Fruit fly (Drosophila melanogaster) whole organism, prepupa: ENCODE data around the gene Cad86C.

Experiments
- Blimp-1 ChIP-seq: fragments of 200-800 bp; sonication (Bioruptor generic); optimal IDR thresholded peaks from 3 replicates; lab custom pipeline; 2017; ENCODE audit warnings: missing biosample characterization, missing genetic modification characterization, mild to moderate bottlenecking, moderate library complexity, missing genetic modification reagents
- CG10631 ChIP-seq: fragments of 200-800 bp; sonication (Bioruptor generic); optimal IDR thresholded peaks from 2 replicates; lab custom pipeline; 2016; ENCODE audit warnings: missing biosample characterization, missing genetic modification characterization
- CG10669 ChIP-seq: fragments of 200-800 bp; sonication (Bioruptor generic); optimal IDR thresholded peaks from 3 replicates; lab custom pipeline; 2018; ENCODE audit warnings: missing biosample characterization, mild to moderate bottlenecking, missing genetic modification characterization, moderate library complexity
- CG11294 ChIP-seq: fragments of 200-800 bp; sonication (Bioruptor generic); IDR thresholded peaks from 2 replicates; pipeline ENCODE4 v1.3.6; 2022; ENCODE audit warnings: missing biosample characterization, missing genetic modification characterization
- CG11762 ChIP-seq: fragments of 200-800 bp; sonication (Bioruptor generic); optimal IDR thresholded peaks from 3 replicates; lab custom pipeline; 2016; ENCODE audit warnings: missing biosample characterization, missing genetic modification characterization; ENCODE audit not compliant: insufficient read depth
- CG1621 ChIP-seq: fragments of 200-800 bp; sonication (Bioruptor generic); optimal IDR thresholded peaks from 3 replicates; lab custom pipeline; 2018; ENCODE audit warnings: missing biosample characterization, mild to moderate bottlenecking, missing genetic modification characterization
- CG16779 ChIP-seq: fragments of 200-800 bp; sonication (Bioruptor generic); optimal IDR thresholded peaks from 3 replicates; lab custom pipeline; 2017; ENCODE audit warnings: missing biosample characterization, mild to moderate bottlenecking, missing genetic modification characterization
- CG3032 ChIP-seq: fragments of 200-800 bp; optimal IDR thresholded peaks from 2 replicates; lab custom pipeline; 2019; ENCODE audit warnings: missing biosample characterization, mild to moderate bottlenecking, missing genetic modification characterization, moderate library complexity
- CG31627 ChIP-seq: fragments of 200-800 bp; sonication (Bioruptor generic); optimal IDR thresholded peaks from 3 replicates; lab custom pipeline; 2016; ENCODE audit warnings: missing biosample characterization, missing genetic modification characterization
- CG32006 ChIP-seq: fragments of 200-800 bp; sonication (Bioruptor generic); optimal IDR thresholded peaks from 3 replicates; lab custom pipeline; 2017; ENCODE audit warnings: missing biosample characterization, mild to moderate bottlenecking, missing genetic modification characterization
- CG34406 ChIP-seq: fragments of 200-800 bp; sonication (Bioruptor generic); optimal IDR thresholded peaks from 3 replicates; lab custom pipeline; 2016; ENCODE audit warnings: missing biosample characterization, missing genetic modification characterization
- CG4318 ChIP-seq: fragments of 200-800 bp; sonication (Bioruptor generic); optimal IDR thresholded peaks from 3 replicates; lab custom pipeline; 2017; ENCODE audit warnings: missing biosample characterization, mild to moderate bottlenecking, missing genetic modification characterization
- CG6276 ChIP-seq: fragments of 200-800 bp; sonication (Bioruptor generic); optimal IDR thresholded peaks from 2 replicates; lab custom pipeline; 2017; ENCODE audit warnings: missing biosample characterization, mild to moderate bottlenecking, missing genetic modification characterization
- CG7368 ChIP-seq: fragments of 200-800 bp; sonication (Bioruptor generic); optimal IDR thresholded peaks from 3 replicates; lab custom pipeline; 2016; ENCODE audit warnings: missing biosample characterization, missing genetic modification characterization
- CG8632 ChIP-seq: fragments of 200-800 bp; sonication (Bioruptor generic); optimal IDR thresholded peaks from 3 replicates; lab custom pipeline; 2016; ENCODE audit warnings: missing biosample characterization, missing genetic modification characterization
- Eip78C ChIP-seq: fragments of 200-800 bp; sonication (Bioruptor generic); peaks from one replicate; lab custom pipeline; 2016; ENCODE audit warnings: missing biosample characterization, missing genetic modification characterization
- Ets96B ChIP-seq: fragments of 200-800 bp; optimal IDR thresholded peaks from 2 replicates; lab custom pipeline; 2019; ENCODE audit warnings: missing biosample characterization, mild to moderate bottlenecking, missing genetic modification characterization, moderate library complexity
- Hr38 ChIP-seq: sonication (Bioruptor generic); optimal IDR thresholded peaks from 2 replicates; lab custom pipeline; 2016; ENCODE audit warnings: missing biosample characterization, missing genetic modification characterization
- Hr4 ChIP-seq: fragments of 200-800 bp; sonication (Bioruptor generic); optimal IDR thresholded peaks from 3 replicates; lab custom pipeline; 2016; ENCODE audit warnings: missing biosample characterization, missing genetic modification characterization
- Smox ChIP-seq: fragments of 200-800 bp; sonication (Bioruptor generic); optimal IDR thresholded peaks from 3 replicates; lab custom pipeline; 2016; ENCODE audit warnings: missing biosample characterization, missing genetic modification characterization
- Sox102F ChIP-seq: fragments of 200-800 bp; sonication (Bioruptor generic); optimal IDR thresholded peaks from 2 replicates; lab custom pipeline; 2016; ENCODE audit warnings: missing biosample characterization, mild to moderate bottlenecking, missing genetic modification characterization
- Sox15 ChIP-seq: fragments of 200-800 bp; sonication (Bioruptor generic); optimal IDR thresholded peaks from 3 replicates; lab custom pipeline; 2016; ENCODE audit warnings: missing biosample characterization, missing genetic modification characterization
- acj6 ChIP-seq: fragments of 200-800 bp; sonication (Bioruptor generic); optimal IDR thresholded peaks from 3 replicates; lab custom pipeline; 2016; ENCODE audit warnings: missing biosample characterization, missing genetic modification characterization
- dsx ChIP-seq: fragments of 200-800 bp; optimal IDR thresholded peaks from 3 replicates; lab custom pipeline; 2019; ENCODE audit warnings: missing biosample characterization, mild to moderate bottlenecking, missing genetic modification characterization, moderate library complexity; ENCODE audit not compliant: poor library complexity, severe bottlenecking
- fkh ChIP-seq: fragments of 200-800 bp; sonication (Bioruptor generic); optimal IDR thresholded peaks from 3 replicates; lab custom pipeline; 2017; ENCODE audit warnings: missing biosample characterization, mild to moderate bottlenecking, missing genetic modification characterization, moderate library complexity
- lz ChIP-seq: fragments of 200-800 bp; sonication (Bioruptor generic); optimal IDR thresholded peaks from 3 replicates; lab custom pipeline; 2016; ENCODE audit warnings: missing biosample characterization, missing genetic modification characterization
- net ChIP-seq: fragments of 200-800 bp; sonication (Bioruptor generic); optimal IDR thresholded peaks from 3 replicates; lab custom pipeline; 2016; ENCODE audit warnings: missing biosample characterization, missing genetic modification characterization
- pdm3 ChIP-seq: fragments of 200-800 bp; sonication (Bioruptor generic); optimal IDR thresholded peaks from 3 replicates; lab custom pipeline; 2016; ENCODE audit warnings: missing biosample characterization, missing genetic modification characterization
- vri ChIP-seq: fragments of 200-800 bp; sonication (Bioruptor generic); optimal IDR thresholded peaks from 3 replicates; lab custom pipeline; 2016; ENCODE audit warnings: missing biosample characterization, mild to moderate bottlenecking, missing genetic modification characterization

Gene Cad86C

DNA sequence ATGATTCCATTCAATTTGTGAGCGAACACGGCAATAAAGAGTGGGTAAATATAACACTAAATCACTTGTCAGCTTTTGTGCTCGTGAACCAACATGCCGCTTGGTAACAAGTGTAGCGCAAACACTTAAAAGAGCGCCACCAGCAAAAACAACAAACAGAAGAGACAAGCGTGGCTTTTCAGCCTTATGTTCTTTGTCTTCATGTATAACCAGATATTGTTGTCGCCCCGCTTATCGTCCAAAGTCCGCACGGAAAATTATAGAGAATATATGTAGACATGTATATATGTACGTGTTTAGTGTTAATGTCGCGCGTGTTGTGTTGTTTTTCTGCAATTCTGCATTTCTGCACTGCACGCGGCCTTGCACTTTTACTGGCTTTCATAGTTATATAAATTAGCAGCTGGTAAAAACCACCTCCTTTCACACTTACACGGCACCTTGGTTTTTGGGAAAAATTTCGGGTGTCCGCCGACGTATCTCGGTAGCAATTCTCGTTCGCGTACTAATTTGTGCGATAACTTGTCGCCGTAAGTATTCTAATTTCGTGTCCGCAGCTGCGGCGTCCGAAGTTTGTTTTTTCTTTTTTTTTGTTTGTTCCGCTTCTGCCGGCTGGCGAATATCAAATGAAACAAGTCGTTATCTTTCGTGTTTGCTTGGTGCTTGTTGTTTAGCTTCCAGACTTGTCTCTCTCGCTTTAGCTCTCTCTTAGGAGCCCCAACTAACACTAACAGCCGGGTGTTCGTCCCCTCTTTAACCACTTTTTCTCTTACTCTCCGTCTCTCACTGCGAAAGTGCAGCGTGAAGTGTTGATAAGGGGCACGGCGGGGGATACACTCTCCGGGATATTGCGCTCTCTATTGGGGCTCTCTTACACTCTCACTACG lies 62.0 kb downstream of the Cad86C start (continued):
- TF ChIP-seq CG11762 (GFP tag; lab: Kevin White, UChicago) (peak; percentile 62), Smox (GFP tag; lab: Kevin White, UChicago) (peak; percentile 9), CG6276 (GFP tag; lab: Kevin White, UChicago) (peak; percentile 77), CG31627 (GFP tag; lab: Kevin White, UChicago) (peak; percentile 3), Ets96B (peak; percentile 25), acj6 (GFP tag; lab: Kevin White, UChicago) (no peak), CG10631 (GFP tag; lab: Kevin White, UChicago) (peak; percentile 35), CG16779 (tag; lab: Kevin White, UChicago) (peak; percentile 73), Eip78C (GFP tag; lab: Kevin White, UChicago) (peak; percentile 75), CG4318 (GFP tag; lab: Kevin White, UChicago) (no peak), vri (no peak), CG3032 (tag; lab: Kevin White, UChicago) (peak; percentile 62), CG32006 (GFP tag; lab: Kevin White, UChicago) (peak; percentile 47), Sox102F (GFP tag; lab: Kevin White, UChicago) (peak; percentile 14), CG1621 (tag; lab: Kevin White, UChicago) (peak; percentile 63), dsx (GFP tag; lab: Kevin White, UChicago) (peak; percentile 39), CG10669 (peak; percentile 47), Sox15 (GFP tag; lab: Kevin White, UChicago) (no peak), Blimp-1 (no peak), lz (GFP tag; lab: Kevin White, UChicago) (peak; percentile 21), Hr38 (GFP tag; lab: Kevin White, UChicago) (no peak)

dm6 chr3R:10889520-10889887 lies 62.6 kb downstream of the Cad86C start, which contains the start of gene Ak3:
Gene Ak3, minus strand, starts transcription at chr3R:10889588.
- TF ChIP-seq CG11294: no peak
- no peak for TF ChIP-seq CG4318 (GFP tag; lab: Kevin White, UChicago)
- no peak for TF ChIP-seq pdm3 (GFP tag; lab: Kevin White, UChicago)
- TF ChIP-seq CG34406 (GFP tag; lab: Kevin White, UChicago): no peak
- no peak for TF ChIP-seq net (GFP tag; lab: Kevin White, UChicago)
- no peak for TF ChIP-seq CG7368 (GFP tag; lab: Kevin White, UChicago)

dm6 chr3R:10893327-10893726 lies 66.4 kb downstream of the Cad86C start, which contains the start of gene CG6621:
Gene CG6621, minus strand, starts transcription at chr3R:10893531.
- TF ChIP-seq fkh (GFP tag; lab: Kevin White, UChicago) (no peak), CG31627 (GFP tag; lab: Kevin White, UChicago) (peak; percentile 15), Hr4 (GFP tag; lab: Kevin White, UChicago) (no peak), CG8632 (GFP tag; lab: Kevin White, UChicago) (no peak)
